Worm (Caenorhabditis elegans): Measurements from ENCODE around the gene gcsh-1.

gcsh-1 gene

ce11 chrX:14503282-14503681 is 11.6 kb downstream of the gcsh-1 start:
- TF ChIP-seq nhr-111 (GFP tag; optimal IDR thresholded peaks at IDR 0.05), result no peak
- no peak for TF ChIP-seq lin-15B (tag; optimal IDR thresholded peaks at IDR 0.05)
- TF ChIP-seq mep-1 (tag; optimal IDR thresholded peaks at IDR 0.05), result no peak
- TF ChIP-seq ceh-20 (GFP tag; IDR thresholded peaks at IDR 0.05), result no peak
- no peak for TF ChIP-seq dpl-1 (GFP tag; optimal IDR thresholded peaks at IDR 0.05)
- no peak for TF ChIP-seq nhr-76 (tag; optimal IDR thresholded peaks at IDR 0.05)
- no peak for TF ChIP-seq aha-1 (tag)
- no peak for TF ChIP-seq F26F4.8 (GFP tag; conservative IDR thresholded peaks at IDR 0.05)
- peak; percentile 7 for TF ChIP-seq mxl-3 (GFP tag; optimal IDR thresholded peaks at IDR 0.05)
- peak; percentile 52 for TF ChIP-seq dmd-6 (GFP tag; IDR thresholded peaks at IDR 0.05)
- TF ChIP-seq pha-4 (GFP tag; IDR thresholded peaks at IDR 0.05), result no peak
- TF ChIP-seq pha-4 (tag; optimal IDR thresholded peaks at IDR 0.05), result no peak
- no peak for TF ChIP-seq ztf-11 (tag; optimal IDR thresholded peaks at IDR 0.05)
- TF ChIP-seq nhr-42 (GFP tag; IDR thresholded peaks at IDR 0.05), result no peak
- peak in 1 of 2 experiments; percentile 3 for TF ChIP-seq lsy-2 (tag; optimal IDR thresholded peaks at IDR 0.05)
- peak; percentile 31 for TF ChIP-seq nhr-28 (tag; optimal IDR thresholded peaks at IDR 0.05)
- no peak for TF ChIP-seq lin-29 (GFP tag; IDR thresholded peaks at IDR 0.05)
- TF ChIP-seq unc-62 (GFP tag; optimal IDR thresholded peaks at IDR 0.05 in 1 of 2), result peak in 1 of 2 experiments; percentile 19
- no peak for TF ChIP-seq unc-62 (tag; optimal IDR thresholded peaks at IDR 0.05)
- TF ChIP-seq gei-8 (GFP tag; optimal IDR thresholded peaks at IDR 0.05), result no peak
- no peak for TF ChIP-seq snpc-1.2 (GFP tag; IDR thresholded peaks at IDR 0.05)
- no peak for TF ChIP-seq F49E8.2 (tag; optimal IDR thresholded peaks at IDR 0.05; ENCODE audit: borderline replicate concordance)
- TF ChIP-seq attf-4 (tag; optimal IDR thresholded peaks at IDR 0.05), result no peak
- TF ChIP-seq mdt-29 (GFP tag; IDR thresholded peaks at IDR 0.05), result no peak
- TF ChIP-seq skn-1 (tag; optimal IDR thresholded peaks at IDR 0.05), result no peak
- TF ChIP-seq daf-16 (GFP tag; optimal IDR thresholded peaks at IDR 0.05), result peak in 1 of 2 experiments; percentile 56
- no peak for TF ChIP-seq daf-16 (tag; optimal IDR thresholded peaks at IDR 0.05)
- TF ChIP-seq dmd-9 (GFP tag; IDR thresholded peaks at IDR 0.05), result no peak
- TF ChIP-seq ZK337.2 (GFP tag; IDR thresholded peaks at IDR 0.05), result no peak
- TF ChIP-seq dmd-8 (GFP tag; IDR thresholded peaks at IDR 0.05), result no peak
- TF ChIP-seq aly-2 (tag; optimal IDR thresholded peaks at IDR 0.05), result no peak
- TF ChIP-seq snpc-4 (tag; optimal IDR thresholded peaks at IDR 0.05), result no peak
- TF ChIP-seq mes-2 (tag; optimal IDR thresholded peaks at IDR 0.05; ENCODE audit: poor library complexity, severe bottlenecking), result no peak
- peak; percentile 69 for TF ChIP-seq hlh-11 (tag; optimal IDR thresholded peaks at IDR 0.05)
- TF ChIP-seq tra-1 (GFP tag; IDR thresholded peaks at IDR 0.05), result peak; percentile 58; the same call in 1 of the 2 replicates
- no peak for TF ChIP-seq nhr-237 (tag; optimal IDR thresholded peaks at IDR 0.05)
- no peak for TF ChIP-seq D1046.2 (GFP tag; IDR thresholded peaks at IDR 0.05)
- peak; percentile 18 for TF ChIP-seq nhr-48 (tag; optimal IDR thresholded peaks at IDR 0.05)
- no peak for TF ChIP-seq dve-1 (tag; optimal IDR thresholded peaks at IDR 0.05; ENCODE audit: insufficient read depth)
- no peak for TF ChIP-seq mdl-1 (tag; optimal IDR thresholded peaks at IDR 0.05)
- no peak for TF ChIP-seq nhr-102 (tag; optimal IDR thresholded peaks at IDR 0.05)
- no peak for TF ChIP-seq lir-3 (tag; optimal IDR thresholded peaks at IDR 0.05)
- no peak for TF ChIP-seq vab-7 (GFP tag; IDR thresholded peaks at IDR 0.05)
- TF ChIP-seq ama-1 (optimal IDR thresholded peaks at IDR 0.05), result no peak
- no peak for TF ChIP-seq Y48G9A.11 (GFP tag; IDR thresholded peaks at IDR 0.05)
- TF ChIP-seq hlh-30 (tag; optimal IDR thresholded peaks at IDR 0.05; ENCODE audit: insufficient read depth), result peak; percentile 25
- no peak for TF ChIP-seq spr-1 (tag; optimal IDR thresholded peaks at IDR 0.05)
- TF ChIP-seq ces-1 (GFP tag; optimal IDR thresholded peaks at IDR 0.05), result no peak
- no peak for TF ChIP-seq unc-39 (tag; optimal IDR thresholded peaks at IDR 0.05)

All from whole organism, L4 larva.